Worm (Caenorhabditis elegans) whole organism, midembryonic: ENCODE results near the gene F31D5.2.

ENCODE experiments used
- cog-1 ChIP-seq: sonication (generic microtip); optimal IDR thresholded peaks from 2 replicates; lab custom pipeline; 2016; ENCODE audit warnings: missing genetic modification characterization, missing compliant biosample characterization
- flt-1 ChIP-seq: fragments of 200-800 bp; sonication (Bioruptor generic); IDR thresholded peaks from 2 replicates; pipeline ENCODE4 v1.3.6; 2022; ENCODE audit warnings: missing genetic modification characterization, missing compliant biosample characterization
- ref-1 ChIP-seq: fragments of 200-800 bp; sonication (Bioruptor generic); conservative IDR thresholded peaks from 2 replicates; pipeline ENCODE4 v1.3.6; 2022; ENCODE audit warnings: missing genetic modification reagents, missing genetic modification characterization, missing compliant biosample characterization
- ztf-23 ChIP-seq: fragments of 200-800 bp; sonication (Bioruptor generic); IDR thresholded peaks from 2 replicates; pipeline ENCODE4 v1.3.6; 2022; ENCODE audit warnings: missing genetic modification reagents, missing genetic modification characterization, missing compliant biosample characterization

DNA sequence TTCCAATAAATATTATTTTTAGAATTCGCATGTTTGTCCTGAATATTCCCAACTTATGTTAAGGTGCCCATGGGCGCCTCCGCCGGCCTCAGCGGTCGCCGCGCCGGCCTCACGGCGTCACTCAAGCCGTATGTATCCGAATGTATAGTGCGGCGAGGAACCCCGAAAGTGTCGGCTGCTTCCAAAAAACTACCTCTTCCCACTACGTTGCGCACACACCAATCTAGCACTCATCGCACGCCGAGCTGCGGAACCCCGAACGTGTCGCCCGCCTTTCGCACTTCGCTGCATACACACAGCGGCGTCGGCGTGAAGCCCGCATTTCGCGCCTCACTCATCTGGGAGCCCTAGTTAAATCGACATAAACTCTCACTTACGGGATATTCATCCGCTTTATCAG, 47.6 kb upstream of the F31D5.2 start:
- TF ChIP-seq ref-1 (no peak), ztf-23 (GFP tag; lab: Robert Waterston, UW) (no peak), flt-1 (GFP tag; lab: Robert Waterston, UW) (no peak), cog-1 (tag; lab: Kevin White, UChicago) (no peak)
